Worm (Caenorhabditis elegans) whole organism, dauer: ENCODE results near the gene F59E12.17.

Experiments used
- unc-62 ChIP-seq: sonication (generic microtip); optimal IDR thresholded peaks from 2 replicates; lab custom pipeline; 2017; ENCODE audit warnings: missing biosample characterization, missing genetic modification reagents, missing genetic modification characterization

The F59E12.17 gene

DNA sequence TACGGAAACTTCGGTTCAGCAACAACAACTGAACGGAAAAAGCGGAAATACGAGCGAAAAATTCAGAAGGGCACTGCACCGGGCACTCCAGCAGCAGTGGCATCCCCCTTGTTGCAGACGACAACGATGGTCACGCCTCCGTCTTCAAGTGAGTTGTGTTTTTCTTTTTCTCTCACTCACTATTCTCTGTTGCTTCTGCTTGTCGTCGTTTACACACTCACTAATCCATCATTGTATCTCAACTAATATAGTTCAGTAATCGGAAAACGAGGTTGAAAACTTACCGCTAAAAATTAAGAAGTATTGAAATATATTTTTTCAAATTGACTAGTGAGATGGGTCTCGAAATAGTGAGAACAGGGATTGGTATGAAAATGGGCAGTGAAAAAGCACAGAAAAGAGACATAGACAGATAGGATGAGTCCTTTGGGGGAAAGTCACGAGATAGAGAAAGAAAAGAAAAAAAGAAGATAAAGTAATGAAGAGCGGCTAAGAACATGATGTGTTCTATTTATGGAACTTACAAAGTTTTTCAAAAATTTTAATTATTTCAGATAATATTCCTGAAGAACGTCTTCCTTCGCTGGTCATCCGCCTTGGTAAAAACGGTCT is 14.0 kb upstream of the F59E12.17 start:
- TF ChIP-seq unc-62 (GFP tag; lab: Kevin White, UChicago) = no peak

DNA sequence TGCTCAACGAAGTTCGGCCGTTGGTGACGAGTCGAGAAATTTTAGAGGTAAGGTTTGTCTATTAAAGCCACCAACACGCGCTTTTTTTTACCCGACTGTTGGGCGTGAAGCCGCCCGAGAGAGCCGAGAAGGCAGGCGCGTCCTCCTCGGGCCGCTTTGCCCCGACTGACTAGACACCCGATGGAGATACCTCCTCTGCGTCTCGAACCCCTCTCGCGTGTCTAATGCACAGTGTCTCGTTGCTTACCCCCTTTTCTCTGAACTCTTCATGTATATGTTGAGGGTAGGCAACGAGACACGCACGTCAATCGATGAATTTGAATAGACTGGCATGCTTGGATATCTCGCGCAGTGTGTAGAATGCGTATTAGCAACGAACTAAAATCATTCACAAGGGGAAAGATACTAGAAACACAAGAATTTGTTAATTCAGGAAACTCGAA is 12.5 kb upstream of the F59E12.17 start:
- no peak for TF ChIP-seq unc-62 (GFP tag; lab: Kevin White, UChicago)

DNA sequence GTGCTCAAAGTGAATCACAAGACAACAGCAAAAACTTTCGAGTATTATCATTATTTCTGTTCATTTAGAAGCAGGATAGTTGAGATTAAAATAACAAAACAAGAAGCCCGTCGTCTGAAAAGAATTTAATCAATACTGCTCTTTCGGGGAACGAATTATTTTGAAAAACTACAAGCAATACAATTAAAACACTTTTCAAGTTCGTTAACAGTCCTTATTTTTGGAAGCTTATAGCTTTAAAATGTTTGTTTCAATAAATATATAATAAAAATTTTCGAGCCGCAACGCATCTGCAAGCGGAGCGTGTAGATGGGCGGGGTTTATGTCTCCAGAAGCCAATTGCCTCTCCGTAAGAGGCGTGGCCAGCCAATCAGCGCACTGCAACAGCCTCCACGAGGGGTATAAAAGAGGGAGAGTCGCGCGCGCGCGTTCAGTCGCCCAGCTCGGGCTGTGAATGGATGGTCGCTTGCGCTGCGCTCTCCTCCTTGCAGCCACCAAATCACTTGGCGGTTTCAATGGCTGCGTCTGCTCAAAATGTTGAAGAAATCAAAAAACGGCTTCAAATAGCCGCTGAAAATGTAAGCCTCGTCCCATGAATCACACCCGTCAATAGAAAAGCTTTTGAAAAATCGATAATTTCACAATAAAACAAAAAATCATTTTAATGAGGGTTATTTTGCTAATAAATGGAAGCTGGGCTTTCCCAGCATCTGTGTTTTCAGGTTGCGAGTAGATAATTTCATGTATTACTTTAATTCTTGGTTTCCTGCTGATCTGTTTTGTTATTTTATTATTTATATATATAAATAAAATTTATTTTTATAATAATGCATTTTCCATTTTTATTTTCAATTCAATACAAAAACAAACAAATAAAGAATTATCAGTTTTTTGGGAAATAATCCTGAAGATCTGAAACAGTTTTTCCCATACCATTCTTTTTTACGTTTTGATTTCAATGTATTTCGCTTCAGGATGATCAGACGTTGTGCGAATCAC is 11.8 kb upstream of the F59E12.17 start, which contains the start of the genes ift-43 and mdt-26:
ift-43 (minus strand) TSS at position 51 of the 999 bp plus-strand sequence.
mdt-26 (plus strand) TSS at position 446 of the 999 bp plus-strand sequence.
- TF ChIP-seq unc-62 (GFP tag; lab: Kevin White, UChicago) = no peak

DNA sequence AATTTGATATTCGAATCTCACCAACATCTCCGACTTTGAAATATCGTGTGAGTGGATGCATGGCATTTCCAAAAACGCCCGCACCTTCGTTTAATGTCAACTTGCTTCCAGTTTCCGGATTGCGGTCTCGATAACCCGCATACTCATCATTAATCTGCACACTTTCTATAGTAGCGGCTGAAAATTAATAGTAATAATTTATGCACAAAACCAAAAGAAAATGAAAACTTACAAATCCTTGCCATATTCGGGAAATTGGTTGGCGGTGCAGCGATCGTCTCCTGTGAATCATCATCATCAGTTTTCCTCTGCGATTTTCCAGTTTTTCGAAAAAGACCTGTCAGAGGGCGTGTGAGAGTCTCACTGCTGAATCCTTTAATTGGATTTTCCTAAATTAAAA is 10.9 kb upstream of the F59E12.17 start:
- no peak for TF ChIP-seq unc-62 (GFP tag; lab: Kevin White, UChicago)

DNA sequence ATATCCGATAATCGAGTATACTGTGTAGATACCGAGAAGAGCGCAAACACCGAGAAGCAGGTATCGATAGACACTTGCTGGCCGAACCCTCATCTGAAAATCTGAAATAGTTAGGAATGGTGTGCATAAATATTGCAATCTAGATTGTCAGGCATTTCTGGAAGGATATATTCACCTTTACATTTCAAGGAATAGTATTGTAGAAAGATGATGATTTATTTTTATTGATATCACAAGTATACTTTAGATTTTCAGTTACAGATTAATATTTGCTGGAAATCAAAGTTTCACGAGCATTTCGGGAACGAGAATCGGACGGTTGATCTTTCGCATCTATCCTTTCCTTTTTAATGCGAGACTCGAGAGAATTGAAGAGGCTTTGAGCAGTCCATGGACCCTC is 10.4 kb upstream of the F59E12.17 start, which contains the start of gene fut-3:
fut-3 (minus strand) TSS at position 101 of the 400 bp plus-strand sequence.
- no peak for TF ChIP-seq unc-62 (GFP tag; lab: Kevin White, UChicago)

DNA sequence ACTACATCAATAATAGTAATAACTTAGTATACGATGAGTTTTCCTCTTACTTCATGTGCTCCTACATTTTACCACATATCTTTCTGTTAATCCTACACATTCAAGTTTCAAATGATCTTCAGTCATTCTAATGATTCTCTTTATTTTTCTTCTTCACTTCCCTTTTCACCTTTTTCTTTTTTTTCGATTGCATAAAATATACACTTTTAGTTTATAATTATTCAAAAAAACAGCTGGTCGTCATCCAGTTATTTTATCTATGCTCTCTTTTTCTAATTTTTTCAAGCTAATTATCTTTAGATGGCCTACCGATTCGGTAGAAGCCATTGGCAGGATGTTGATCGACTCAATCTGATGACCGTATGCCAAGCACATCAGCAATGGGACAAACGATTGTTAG is 4.9 kb upstream of the F59E12.17 start, which contains the start of gene F59E12.1:
F59E12.1 (plus strand) TSS at position 301 of the 400 bp plus-strand sequence.
- TF ChIP-seq unc-62 (GFP tag; lab: Kevin White, UChicago) = no peak

DNA sequence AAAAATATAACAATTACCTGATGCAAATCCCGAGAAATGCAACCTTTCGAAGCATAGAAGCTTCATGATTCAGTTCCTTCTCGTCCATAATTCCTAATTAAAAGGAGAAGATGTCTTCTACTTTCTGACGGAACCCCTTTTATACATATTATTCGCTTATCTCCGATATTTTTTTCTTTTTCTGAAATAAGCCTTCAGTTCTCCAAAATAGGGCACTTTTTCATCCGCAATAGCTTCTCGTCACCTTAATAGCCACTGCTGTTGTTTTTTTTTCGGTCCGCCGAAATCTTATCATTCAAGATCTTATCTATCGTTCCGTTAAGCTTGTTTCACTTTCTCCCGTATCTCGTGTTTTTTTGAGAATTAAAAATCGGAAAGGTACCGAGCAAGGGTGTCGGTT is 3.1 kb upstream of the F59E12.17 start, which contains the start of gene bli-2:
bli-2 (minus strand) TSS at position 101 of the 400 bp plus-strand sequence.
- no peak for TF ChIP-seq unc-62 (GFP tag; lab: Kevin White, UChicago)

DNA sequence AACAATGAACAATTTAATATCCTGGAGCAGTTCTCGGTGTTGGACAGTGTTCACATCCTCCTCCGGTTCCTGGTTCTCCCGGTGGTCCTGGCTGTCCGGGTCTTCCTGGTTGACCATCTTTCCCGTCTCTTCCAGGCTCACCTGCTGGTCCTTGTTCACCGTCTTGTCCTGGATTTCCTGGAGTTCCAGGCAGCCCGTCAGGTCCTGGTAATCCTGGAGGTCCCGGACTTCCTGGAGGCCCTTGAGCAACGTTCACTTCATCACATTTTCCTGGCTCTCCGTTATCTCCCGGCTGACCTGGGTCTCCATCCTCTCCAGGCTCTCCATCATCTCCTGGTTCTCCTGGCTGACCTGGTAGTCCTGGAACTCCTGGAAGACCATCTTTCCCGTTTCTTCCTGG is 2.2 kb upstream of the F59E12.17 start:
- no peak for TF ChIP-seq unc-62 (GFP tag; lab: Kevin White, UChicago)

DNA sequence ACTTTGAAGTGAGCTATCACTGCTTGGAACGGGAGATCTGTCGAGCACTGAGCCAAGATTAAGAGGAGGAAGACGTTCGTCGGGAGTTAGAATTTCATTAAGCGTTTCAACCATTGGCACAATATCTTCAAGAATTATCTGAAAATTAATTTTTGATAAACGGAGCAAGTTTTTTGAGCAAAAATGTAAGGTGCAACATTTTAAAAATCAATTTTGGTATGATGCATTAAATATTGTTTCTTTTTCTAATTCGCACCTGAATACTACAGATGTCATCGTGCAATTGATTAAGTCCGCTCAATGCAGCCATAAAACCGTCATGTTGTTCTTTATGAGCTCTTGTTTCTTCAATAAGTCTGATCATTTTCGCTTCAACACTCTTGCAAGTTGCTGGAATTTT is 998 bp downstream of the F59E12.17 start, which contains the start of gene ddl-1:
ddl-1 (minus strand) TSS at position 101 of the 400 bp plus-strand sequence.
- TF ChIP-seq unc-62 (GFP tag; lab: Kevin White, UChicago) = no peak

DNA sequence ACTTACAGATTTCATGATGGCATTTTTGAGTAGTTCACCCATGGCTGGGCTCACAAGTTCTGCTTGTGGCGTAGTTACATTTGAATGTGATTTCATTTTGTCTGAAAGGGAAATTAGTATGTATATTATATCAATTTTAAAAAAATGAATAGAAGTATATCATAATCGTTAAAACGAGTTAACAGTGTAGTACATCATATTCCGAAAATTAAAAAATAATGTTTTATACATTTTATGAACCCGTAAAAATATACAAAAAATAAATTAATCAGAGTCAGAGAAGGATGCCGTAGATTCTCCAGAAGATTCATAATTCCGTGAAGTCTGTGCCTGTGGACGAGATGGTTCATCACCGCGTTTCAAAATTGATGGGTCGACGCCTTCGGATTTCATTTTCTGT is 2.3 kb downstream of the F59E12.17 start, which contains the start of gene F59E12.9:
F59E12.9 (minus strand) TSS at position 101 of the 400 bp plus-strand sequence.
- no peak for TF ChIP-seq unc-62 (GFP tag; lab: Kevin White, UChicago)

DNA sequence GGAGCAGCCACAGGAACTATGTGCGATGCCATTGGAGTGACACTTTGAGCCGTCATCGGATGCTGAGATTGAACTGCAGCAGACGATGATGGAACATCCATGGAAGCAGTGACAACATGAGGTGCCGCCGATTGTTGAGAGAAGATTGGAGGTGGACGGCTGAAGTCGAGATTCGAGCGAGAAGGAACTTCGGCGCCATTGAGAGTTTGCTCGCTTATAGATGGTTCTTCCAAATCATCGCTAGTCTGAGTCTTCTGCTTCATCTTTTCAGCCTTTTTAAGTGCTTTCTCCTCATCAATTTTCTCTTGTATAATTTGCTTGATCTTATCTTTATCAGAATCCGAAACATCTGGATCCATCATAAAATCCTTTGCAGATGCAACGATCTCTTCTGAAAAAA is 7.2 kb downstream of the F59E12.17 start:
- no peak for TF ChIP-seq unc-62 (GFP tag; lab: Kevin White, UChicago)

DNA sequence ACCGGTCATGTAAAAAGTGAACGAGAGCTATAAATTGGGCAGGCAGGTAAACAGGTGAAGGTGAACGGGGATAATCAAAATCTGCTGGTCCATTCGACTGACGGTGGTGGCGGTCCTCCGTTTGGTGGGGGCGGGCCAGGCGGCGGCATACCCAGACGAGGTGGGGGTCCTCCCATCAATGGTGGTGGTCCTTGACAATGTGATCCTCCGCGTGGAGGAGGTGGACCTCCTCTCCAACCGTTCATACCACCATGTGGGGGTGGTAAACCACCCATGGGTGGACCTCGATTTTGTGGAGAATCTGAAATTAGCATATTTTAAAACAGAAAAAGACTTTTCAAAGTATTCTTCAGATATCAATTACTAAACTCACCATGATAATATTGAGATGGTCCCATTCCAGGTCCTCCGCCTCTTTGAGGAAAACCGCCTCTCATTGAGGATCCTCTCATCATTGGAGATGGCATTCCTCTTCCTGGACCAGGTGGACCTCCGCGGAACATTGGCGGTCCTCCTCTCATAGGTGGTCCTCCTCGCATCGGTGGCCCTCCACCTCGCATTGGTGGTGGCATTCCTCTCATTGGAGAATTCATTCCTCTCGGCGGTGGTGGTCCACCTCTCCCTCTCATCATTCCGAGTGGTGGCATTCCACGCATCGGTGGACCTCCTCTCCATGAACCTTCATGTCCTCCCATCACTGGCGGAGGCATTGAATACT is 8.7 kb downstream of the F59E12.17 start:
- TF ChIP-seq unc-62 (GFP tag; lab: Kevin White, UChicago) = no peak

DNA sequence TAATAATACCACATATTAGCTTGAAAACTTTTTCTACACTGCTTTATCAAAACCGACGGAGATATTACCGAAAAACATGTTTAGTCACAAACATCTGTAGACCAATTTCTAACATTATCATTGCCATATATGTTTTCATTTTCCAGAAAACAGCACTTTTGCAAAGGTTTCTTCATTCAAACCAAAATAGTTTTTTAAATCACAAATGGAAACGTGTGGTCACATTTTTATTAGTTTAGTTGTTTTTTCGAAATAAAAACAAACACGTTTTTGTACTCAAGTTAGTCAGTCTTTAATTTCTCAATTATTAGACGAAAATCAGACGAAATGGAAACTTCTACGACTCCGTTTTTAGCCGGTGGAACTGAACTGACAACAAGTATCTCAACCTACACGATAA is 11.2 kb downstream of the F59E12.17 start, which contains the start of gene F59E12.3:
F59E12.3 (plus strand) TSS at position 301 of the 400 bp plus-strand sequence.
- no peak for TF ChIP-seq unc-62 (GFP tag; lab: Kevin White, UChicago)

DNA sequence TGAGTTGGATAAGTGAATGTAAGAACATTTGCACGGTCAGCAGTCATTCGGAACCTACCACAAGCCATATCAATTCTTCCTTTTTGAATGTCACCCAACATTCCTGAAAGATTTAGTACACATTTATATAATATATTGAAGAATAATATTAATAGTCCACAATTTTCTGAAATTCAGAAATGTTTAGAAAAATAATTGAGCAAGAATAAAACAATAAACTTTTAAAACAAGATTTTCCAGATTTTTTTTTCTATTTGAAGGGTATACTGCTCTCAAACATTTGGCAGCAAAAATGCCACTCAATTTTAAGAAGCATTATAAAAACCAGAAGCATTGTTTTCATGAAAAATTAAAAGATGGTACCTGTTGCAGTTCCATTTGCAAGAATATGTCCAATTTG is 12.4 kb downstream of the F59E12.17 start, which contains the start of gene F59E12.8:
F59E12.8 (minus strand) TSS at position 101 of the 400 bp plus-strand sequence.
- no peak for TF ChIP-seq unc-62 (GFP tag; lab: Kevin White, UChicago)

DNA sequence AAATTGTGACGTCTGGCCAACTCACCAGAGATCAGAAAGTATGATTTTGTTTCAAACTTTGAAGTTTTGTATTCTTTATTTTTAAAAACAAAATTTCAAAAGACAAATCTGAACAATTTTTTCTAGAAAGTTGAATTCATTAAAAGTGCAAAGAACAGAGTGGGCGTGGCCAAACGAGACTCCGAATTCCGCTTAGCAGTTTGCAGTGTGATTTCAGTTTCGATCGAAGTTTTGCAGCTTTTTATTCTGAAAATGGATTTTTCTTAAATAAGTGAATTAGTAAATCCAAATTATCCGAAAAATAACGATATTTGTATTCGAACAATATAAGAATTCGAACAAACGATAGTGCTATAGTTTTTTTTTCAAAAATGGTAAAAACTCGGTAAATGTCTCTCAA is 15.8 kb downstream of the F59E12.17 start:
- no peak for TF ChIP-seq unc-62 (GFP tag; lab: Kevin White, UChicago)
